Worm (Caenorhabditis elegans) whole organism, L4 larva: ENCODE data around the gene ndg-4.

Source experiments
- F26F4.8 ChIP-seq: fragments of 200-800 bp; sonication (Bioruptor generic); conservative IDR thresholded peaks from 2 replicates; pipeline ENCODE4 v1.3.6; 2022; ENCODE audit warnings: missing genetic modification characterization, missing compliant biosample characterization
- F44E2.7 ChIP-seq: fragments of 200-800 bp; sonication (Bioruptor generic); IDR thresholded peaks from 2 replicates; pipeline ENCODE4 v2.1.2; 2022; ENCODE audit warnings: missing genetic modification characterization, missing compliant biosample characterization
- F49E8.2 ChIP-seq: sonication (generic microtip); optimal IDR thresholded peaks from 2 replicates; lab custom pipeline; 2016; ENCODE audit warnings: missing compliant biosample characterization, mild to moderate bottlenecking, missing genetic modification characterization, borderline replicate concordance
- T20F7.1 ChIP-seq: fragments of 200-800 bp; sonication (Bioruptor generic); optimal IDR thresholded peaks from 2 replicates; lab custom pipeline; 2018; ENCODE audit warnings: mild to moderate bottlenecking, missing genetic modification characterization, missing compliant biosample characterization
- T26A8.4 ChIP-seq: fragments of 200-800 bp; sonication (Bioruptor generic); IDR thresholded peaks from 2 replicates; pipeline ENCODE4 v1.3.6; 2022; ENCODE audit warnings: missing genetic modification characterization, missing compliant biosample characterization
- Y105C5A.15 ChIP-seq: fragments of 200-800 bp; sonication (Bioruptor generic); IDR thresholded peaks from 2 replicates; pipeline ENCODE4 v1.3.6; 2022; ENCODE audit warnings: missing genetic modification characterization, missing compliant biosample characterization
- Y48G9A.11 ChIP-seq: fragments of 200-800 bp; sonication (Bioruptor generic); IDR thresholded peaks from 2 replicates; pipeline ENCODE4 v1.3.6; 2022; ENCODE audit warnings: missing genetic modification reagents, missing genetic modification characterization, missing compliant biosample characterization
- Y75B8A.6 ChIP-seq: fragments of 200-800 bp; sonication (Bioruptor generic); IDR thresholded peaks from 2 replicates; pipeline ENCODE4 v1.3.6; 2022; ENCODE audit warnings: missing genetic modification reagents, missing genetic modification characterization, missing compliant biosample characterization
- aha-1 ChIP-seq: fragments of 150-350 bp; peaks from one replicate; lab custom pipeline; 2014; ENCODE audit warnings: missing biosample characterization, missing genetic modification characterization
- aly-2 ChIP-seq: sonication (generic microtip); optimal IDR thresholded peaks from 2 replicates; lab custom pipeline; 2018; ENCODE audit warnings: missing biosample characterization, missing genetic modification characterization
- cey-2 ChIP-seq: sonication (generic microtip); optimal IDR thresholded peaks from 3 replicates; lab custom pipeline; 2017; ENCODE audit warnings: missing genetic modification characterization, mild to moderate bottlenecking, missing compliant biosample characterization, antibody characterized with exemption, borderline replicate concordance; ENCODE audit not compliant: insufficient read depth
- ctbp-1 ChIP-seq: fragments of 200-800 bp; sonication (Bioruptor generic); IDR thresholded peaks from 2 replicates; pipeline ENCODE4 v1.3.6; 2022; ENCODE audit warnings: missing genetic modification reagents, missing genetic modification characterization, missing compliant biosample characterization
- daf-16 ChIP-seq, 3 experiments: sonication (generic microtip); optimal IDR thresholded peaks; 2 replicates each; lab custom pipeline; 2016 to 2017; ENCODE audit warnings: missing genetic modification characterization in 3 of 3, missing genetic modification reagents in 3 of 3, mild to moderate bottlenecking in 2 of 3, missing compliant biosample characterization in 2 of 3, missing biosample characterization in 1 of 3, moderate library complexity in 1 of 3
- dmd-8 ChIP-seq: fragments of 200-800 bp; sonication (Bioruptor generic); IDR thresholded peaks from 2 replicates; pipeline ENCODE4 v1.3.6; 2022; ENCODE audit warnings: missing genetic modification characterization, missing compliant biosample characterization
- dmd-9 ChIP-seq: fragments of 200-800 bp; sonication (Bioruptor generic); IDR thresholded peaks from 2 replicates; pipeline ENCODE4 v1.3.6; 2022; ENCODE audit warnings: missing genetic modification reagents, missing genetic modification characterization, missing compliant biosample characterization
- dpl-1 ChIP-seq: fragments of 150-350 bp; optimal IDR thresholded peaks from 2 replicates; lab custom pipeline; 2014; ENCODE audit warnings: missing biosample characterization, missing genetic modification reagents, missing genetic modification characterization
- duxl-1 ChIP-seq: sonication (generic microtip); optimal IDR thresholded peaks from 2 replicates; lab custom pipeline; 2016; ENCODE audit warnings: mild to moderate bottlenecking, missing genetic modification characterization, moderate library complexity, missing compliant biosample characterization; ENCODE audit not compliant: poor library complexity
- dve-1 ChIP-seq: sonication (generic microtip); optimal IDR thresholded peaks from 2 replicates; lab custom pipeline; 2017; ENCODE audit warnings: antibody characterized with exemption, mild to moderate bottlenecking, missing genetic modification characterization, missing compliant biosample characterization; ENCODE audit not compliant: insufficient read depth
- egl-27 ChIP-seq: sonication (generic microtip); optimal IDR thresholded peaks from 3 replicates; lab custom pipeline; 2017; ENCODE audit warnings: missing biosample characterization, missing genetic modification reagents, missing genetic modification characterization
- hlh-30 ChIP-seq: sonication (generic microtip); optimal IDR thresholded peaks from 2 replicates; lab custom pipeline; 2017; ENCODE audit warnings: antibody characterized with exemption, mild to moderate bottlenecking, missing genetic modification characterization, missing compliant biosample characterization; ENCODE audit not compliant: insufficient read depth
- hmg-1.1 ChIP-seq: fragments of 200-800 bp; sonication (Bioruptor generic); IDR thresholded peaks from 2 replicates; pipeline ENCODE4 v1.3.6; 2022; ENCODE audit warnings: missing genetic modification reagents, missing genetic modification characterization, missing compliant biosample characterization
- jun-1 ChIP-seq: fragments of 150-350 bp; optimal IDR thresholded peaks from 2 replicates; lab custom pipeline; 2014; ENCODE audit warnings: missing biosample characterization, missing genetic modification reagents, missing genetic modification characterization
- lin-1 ChIP-seq: fragments of 200-800 bp; sonication (Bioruptor generic); IDR thresholded peaks from 2 replicates; pipeline ENCODE4 v1.3.6; 2022; ENCODE audit warnings: missing genetic modification reagents, missing genetic modification characterization, missing compliant biosample characterization
- lin-38 ChIP-seq: fragments of 200-800 bp; sonication (Bioruptor generic); IDR thresholded peaks from 2 replicates; pipeline ENCODE4 v1.3.6; 2022; ENCODE audit warnings: missing genetic modification reagents, missing genetic modification characterization, missing compliant biosample characterization
- lin-39 ChIP-seq: fragments of 150-350 bp; optimal IDR thresholded peaks from 2 replicates; lab custom pipeline; 2014; ENCODE audit warnings: missing biosample characterization, missing genetic modification reagents, missing genetic modification characterization
- madf-5 ChIP-seq, 2 experiments: fragments of 200-800 bp; sonication (Bioruptor generic); IDR thresholded peaks; 2 replicates each; pipeline ENCODE4 v1.3.6; 2022; ENCODE audit warnings: missing compliant biosample characterization in 2 of 2, missing genetic modification characterization in 2 of 2
- mdl-1 ChIP-seq, 2 experiments: fragments of 150-350 bp in 1 of 2; sonication (generic microtip) in 1 of 2; optimal IDR thresholded peaks; 2 replicates each; lab custom pipeline; 2014 to 2017; ENCODE audit warnings: missing biosample characterization in 2 of 2, missing genetic modification characterization in 2 of 2
- mep-1 ChIP-seq: fragments of 150-350 bp; sonication (generic microtip); optimal IDR thresholded peaks from 3 replicates; lab custom pipeline; 2014; ENCODE audit warnings: missing biosample characterization, missing genetic modification characterization
- mxl-2 ChIP-seq: fragments of 200-800 bp; sonication (Bioruptor generic); conservative IDR thresholded peaks from 2 replicates; pipeline ENCODE4 v1.3.6; 2022; ENCODE audit warnings: missing genetic modification reagents, missing genetic modification characterization, missing compliant biosample characterization
- nhr-10 ChIP-seq: fragments of 150-350 bp; optimal IDR thresholded peaks from 2 replicates; lab custom pipeline; 2014; ENCODE audit warnings: missing biosample characterization, missing genetic modification characterization
- nhr-111 ChIP-seq: fragments of 200-800 bp; sonication (Bioruptor generic); optimal IDR thresholded peaks from 2 replicates; lab custom pipeline; 2018; ENCODE audit warnings: mild to moderate bottlenecking, missing genetic modification characterization, missing compliant biosample characterization
- nhr-25 ChIP-seq: sonication (generic microtip); optimal IDR thresholded peaks from 2 replicates; lab custom pipeline; 2017; ENCODE audit warnings: missing genetic modification characterization, mild to moderate bottlenecking, missing compliant biosample characterization, antibody characterized with exemption, moderate library complexity, borderline replicate concordance; ENCODE audit not compliant: insufficient read depth
- nhr-28 ChIP-seq: fragments of 150-350 bp; optimal IDR thresholded peaks from 2 replicates; lab custom pipeline; 2014; ENCODE audit warnings: missing biosample characterization, missing genetic modification characterization
- nhr-41 ChIP-seq: fragments of 200-800 bp; sonication (Bioruptor generic); IDR thresholded peaks from 2 replicates; pipeline ENCODE4 v1.3.6; 2022; ENCODE audit warnings: missing genetic modification reagents, missing genetic modification characterization, missing compliant biosample characterization
- nhr-77 ChIP-seq: fragments of 150-350 bp; optimal IDR thresholded peaks from 2 replicates; lab custom pipeline; 2014; ENCODE audit warnings: missing biosample characterization, missing genetic modification characterization
- pha-4 ChIP-seq, 2 experiments: fragments of 150-350 bp in 1 of 2; fragments of 200-800 bp in 1 of 2; sonication (Bioruptor generic) in 1 of 2; IDR thresholded peaks in 1 of 2; optimal IDR thresholded peaks in 1 of 2; 2 replicates each; pipeline versions ENCODE4 v1.3.6 to Lab custom; 2014 to 2022; ENCODE audit warnings: missing genetic modification characterization in 2 of 2, missing genetic modification reagents in 2 of 2, missing biosample characterization in 1 of 2, missing compliant biosample characterization in 1 of 2
- saeg-2 ChIP-seq: fragments of 200-800 bp; sonication (Bioruptor generic); IDR thresholded peaks from 2 replicates; pipeline ENCODE4 v1.3.6; 2022; ENCODE audit warnings: missing genetic modification reagents, missing genetic modification characterization, missing compliant biosample characterization
- snpc-1.2 ChIP-seq: fragments of 200-800 bp; sonication (Bioruptor generic); IDR thresholded peaks from 2 replicates; pipeline ENCODE4 v1.3.6; 2022; ENCODE audit warnings: missing genetic modification reagents, missing genetic modification characterization, missing compliant biosample characterization
- tra-1 ChIP-seq: fragments of 200-800 bp; sonication (Bioruptor generic); IDR thresholded peaks from 2 replicates; pipeline ENCODE4 v1.3.6; 2022; ENCODE audit warnings: missing genetic modification reagents, missing genetic modification characterization, missing compliant biosample characterization
- unc-130 ChIP-seq: sonication (generic microtip); optimal IDR thresholded peaks from 2 replicates; lab custom pipeline; 2016; ENCODE audit warnings: missing genetic modification reagents, missing genetic modification characterization, missing compliant biosample characterization
- unc-62 ChIP-seq, 3 experiments: fragments of 150-350 bp in 1 of 3; sonication (generic microtip); optimal IDR thresholded peaks in 2 of 3; peaks in 1 of 3; 1 replicate in 1 of 3; 2 replicates in 2 of 3; lab custom pipeline; 2014 to 2017; ENCODE audit warnings: missing biosample characterization in 3 of 3, missing genetic modification characterization in 3 of 3, missing genetic modification reagents in 3 of 3, missing genotype in 1 of 3
- zip-11 ChIP-seq: fragments of 200-800 bp; sonication (Bioruptor generic); IDR thresholded peaks from 2 replicates; pipeline ENCODE4 v1.3.6; 2022; ENCODE audit warnings: missing genetic modification characterization, missing compliant biosample characterization
- zip-2 ChIP-seq: fragments of 150-350 bp; optimal IDR thresholded peaks from 2 replicates; lab custom pipeline; 2014; ENCODE audit warnings: missing biosample characterization, missing genetic modification characterization

The ndg-4 gene

DNA sequence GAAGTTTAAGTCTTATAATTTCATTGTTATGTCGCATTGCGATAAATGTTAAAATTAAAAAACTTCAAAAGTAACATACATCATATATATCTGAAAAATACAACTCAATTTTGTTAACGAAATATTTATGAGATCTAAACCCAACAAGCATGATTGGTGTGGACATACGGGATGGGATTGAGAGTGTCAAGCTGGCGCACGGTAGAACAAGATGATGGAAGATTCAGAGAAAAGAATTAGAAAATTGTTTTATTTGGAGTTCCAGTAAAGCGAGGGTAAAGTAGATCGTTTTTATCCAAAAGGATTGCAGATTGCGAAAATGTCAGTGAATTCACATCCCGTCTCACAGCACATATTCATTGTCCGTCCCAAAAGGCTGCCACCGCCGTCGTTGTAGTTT is 9.6 kb upstream of the ndg-4 start:
- TF ChIP-seq mep-1 (no peak), nhr-77 (tag; lab: Kevin White, UChicago) (no peak), lin-1 (GFP tag; lab: Robert Waterston, UW) (no peak), mxl-2 (GFP tag; lab: Robert Waterston, UW) (no peak), unc-130 (GFP tag; lab: Kevin White, UChicago) (peak; percentile 7), nhr-28 (tag; lab: Kevin White, UChicago) (no peak), madf-5 (GFP tag; IDR thresholded peaks at IDR 0.05; lab: Robert Waterston, UW) (0 out of 4 replicates have a peak, but pooled peaks of 1 of the 2 experiments have one; percentile 21), jun-1 (tag; lab: Kevin White, UChicago) (no peak), nhr-10 (no peak), snpc-1.2 (GFP tag; lab: Robert Waterston, UW) (peak; percentile 49; the same call in 1 of the 2 replicates), dpl-1 (GFP tag; lab: Kevin White, UChicago) (no peak), zip-11 (GFP tag; lab: Robert Waterston, UW) (no peak), tra-1 (GFP tag; lab: Robert Waterston, UW) (0 out of 2 replicates have a peak, but pooled peaks have one; percentile 33), hmg-1.1 (GFP tag; lab: Robert Waterston, UW) (no peak), lin-38 (GFP tag; lab: Robert Waterston, UW) (peak; percentile 57), pha-4 (GFP tag; IDR thresholded peaks at IDR 0.05; lab: Robert Waterston, UW) (0 out of 2 replicates have a peak, but pooled peaks have one; percentile 32), pha-4 (tag; optimal IDR thresholded peaks at IDR 0.05; lab: Kevin White, UChicago) (no peak), mdl-1 (tag; optimal IDR thresholded peaks at IDR 0.05; lab: Kevin White, UChicago) (no peak), Y48G9A.11 (GFP tag; lab: Robert Waterston, UW) (peak; percentile 53; the same call in 1 of the 2 replicates), nhr-41 (GFP tag; lab: Robert Waterston, UW) (no peak), F49E8.2 (tag; lab: Kevin White, UChicago) (peak; percentile 71), T26A8.4 (no peak), F44E2.7 (no peak), nhr-25 (no peak), aha-1 (tag; lab: Kevin White, UChicago) (no peak)

DNA sequence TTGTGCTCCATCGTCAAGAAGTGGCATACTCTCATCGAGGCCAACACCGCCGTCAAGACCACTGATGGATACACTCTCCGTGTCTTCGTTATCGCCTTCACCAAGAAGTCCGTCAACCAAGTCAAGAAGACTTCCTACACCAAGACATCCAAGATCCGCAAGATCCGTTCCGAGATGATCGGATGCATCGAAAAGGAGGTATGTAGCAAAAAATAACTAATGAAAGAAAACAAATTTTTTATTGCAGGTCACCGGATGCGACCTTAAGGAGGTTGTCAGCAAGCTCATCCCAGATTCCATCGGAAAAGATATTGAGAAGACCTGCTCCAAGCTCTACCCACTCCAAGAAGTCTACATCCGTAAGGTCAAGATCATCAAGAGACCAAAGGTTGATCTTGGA is 9.1 kb upstream of the ndg-4 start:
- no peak for TF ChIP-seq dmd-9 (GFP tag; lab: Robert Waterston, UW)
- TF ChIP-seq unc-62 (GFP tag; optimal IDR thresholded peaks at IDR 0.05 in 1 of 2; lab: Kevin White, UChicago), result peak in 1 of 2 experiments; percentile 95
- no peak for TF ChIP-seq unc-62 (tag; optimal IDR thresholded peaks at IDR 0.05; lab: Kevin White, UChicago)
- TF ChIP-seq dmd-8, result 0 out of 2 replicates have a peak, but pooled peaks have one; percentile 27
- TF ChIP-seq, all 104 proteins: peak for 2

- peak; percentile 95 for TF ChIP-seq T20F7.1 (GFP tag; lab: Kevin White, UChicago)
- TF ChIP-seq egl-27, result no peak
- TF ChIP-seq daf-16 (GFP tag; optimal IDR thresholded peaks at IDR 0.05; lab: Kevin White, UChicago), result peak; percentile 56 to 95
- peak; percentile 58 for TF ChIP-seq daf-16 (tag; optimal IDR thresholded peaks at IDR 0.05; lab: Kevin White, UChicago)
- peak; percentile 95 for TF ChIP-seq nhr-25
- TF ChIP-seq cey-2 (tag; lab: Kevin White, UChicago), result no peak
- peak in 1 of 2 experiments; percentile 99 for TF ChIP-seq unc-62 (GFP tag; optimal IDR thresholded peaks at IDR 0.05 in 1 of 2; lab: Kevin White, UChicago)
- TF ChIP-seq unc-62 (tag; optimal IDR thresholded peaks at IDR 0.05; lab: Kevin White, UChicago), result no peak
- no peak for TF ChIP-seq F26F4.8 (GFP tag; lab: Robert Waterston, UW)
- TF ChIP-seq zip-2 (tag; lab: Kevin White, UChicago), result peak; percentile 90
- TF ChIP-seq ctbp-1 (GFP tag; lab: Robert Waterston, UW), result peak; percentile 97
- peak; percentile 90 for TF ChIP-seq Y75B8A.6 (GFP tag; lab: Robert Waterston, UW)
- peak; percentile 65 for TF ChIP-seq nhr-111 (GFP tag; lab: Kevin White, UChicago)
- peak; percentile 97 for TF ChIP-seq duxl-1 (tag; lab: Kevin White, UChicago)
- TF ChIP-seq saeg-2 (GFP tag; lab: Robert Waterston, UW), result peak; percentile 92
- no peak for TF ChIP-seq aly-2
- TF ChIP-seq dve-1 (tag; lab: Kevin White, UChicago), result peak; percentile 99
- peak; percentile 88 for TF ChIP-seq Y105C5A.15 (GFP tag; lab: Robert Waterston, UW)
- peak in 1 of 2 experiments; percentile 86; a peak in 2 of 4 replicates for TF ChIP-seq madf-5 (GFP tag; IDR thresholded peaks at IDR 0.05; lab: Robert Waterston, UW)
- peak; percentile 93 to 96 for TF ChIP-seq mdl-1 (tag; optimal IDR thresholded peaks at IDR 0.05; lab: Kevin White, UChicago)
- TF ChIP-seq hlh-30 (tag; lab: Kevin White, UChicago), result peak; percentile 99
- TF ChIP-seq nhr-10, result peak; percentile 91
- no peak for TF ChIP-seq lin-39 (tag; lab: Kevin White, UChicago)
These were observed 8.3 kb upstream of the ndg-4 start, which contains the start of gene rps-1 for ce11 chrIII:4475428-4475968. rps-1 (plus strand) TSS chrIII:4475918.
